Fruit fly (Drosophila melanogaster): ENCODE results near the gene lilli.

- peak; percentile 94 for TF ChIP-seq cic (GFP tag; optimal IDR thresholded peaks at IDR 0.05)
- no peak for TF ChIP-seq CG1620 (GFP tag; optimal IDR thresholded peaks at IDR 0.05)
- peak; percentile 40 for TF ChIP-seq CG5204 (GFP tag; optimal IDR thresholded peaks at IDR 0.05)
- TF ChIP-seq CG12768 (GFP tag; optimal IDR thresholded peaks at IDR 0.05), result peak; percentile 34
- TF ChIP-seq CG7045 (GFP tag; optimal IDR thresholded peaks at IDR 0.05), result peak; percentile 51
These were observed 27.6 kb upstream of the lilli start for dm6 chr2L:2857862-2858734.
